Fruit fly (Drosophila melanogaster) whole organism, wandering third instar larva: ENCODE data around the gene CG11327.
A peak's percentile ranks its signal among the peaks of the same experiment; 100 is the strongest.

Experiments used
- Abd-B ChIP-seq: fragments of >200 bp; optimal IDR thresholded peaks from 2 replicates; lab custom pipeline; 2017; ENCODE audit warnings: missing biosample characterization, missing genetic modification characterization
- CG32264 ChIP-seq: fragments of 200-800 bp; sonication (Bioruptor generic); optimal IDR thresholded peaks from 2 replicates; lab custom pipeline; 2016; ENCODE audit warnings: missing biosample characterization, missing genetic modification characterization
- CG9705 ChIP-seq: fragments of 200-800 bp; sonication (Bioruptor generic); optimal IDR thresholded peaks from 2 replicates; lab custom pipeline; 2018; ENCODE audit warnings: missing biosample characterization, mild to moderate bottlenecking, missing genetic modification characterization
- CrebA ChIP-seq: fragments of 200-800 bp; sonication (Bioruptor generic); optimal IDR thresholded peaks from 2 replicates; lab custom pipeline; 2016; ENCODE audit warnings: missing biosample characterization, mild to moderate bottlenecking, missing genetic modification characterization, borderline replicate concordance
- Dfd ChIP-seq: fragments of >200 bp; optimal IDR thresholded peaks from 2 replicates; lab custom pipeline; 2017; ENCODE audit warnings: missing biosample characterization, missing genetic modification characterization
- Dif ChIP-seq: fragments of 200-275, 200-300 bp; sonication (Bioruptor generic); optimal IDR thresholded peaks from 2 replicates; lab custom pipeline; 2018; ENCODE audit warnings: missing biosample characterization, missing genetic modification characterization; ENCODE audit not compliant: partially characterized antibody
- GATAd ChIP-seq: sonication (Bioruptor generic); optimal IDR thresholded peaks from 2 replicates; lab custom pipeline; 2016; ENCODE audit warnings: missing biosample characterization, missing genetic modification characterization
- HLH106 ChIP-seq: fragments of 200-800 bp; optimal IDR thresholded peaks from 3 replicates; lab custom pipeline; 2019; ENCODE audit warnings: missing biosample characterization, mild to moderate bottlenecking, missing genetic modification characterization, moderate library complexity
- Hnf4 ChIP-seq: fragments of 200-800 bp; sonication (Bioruptor generic); optimal IDR thresholded peaks from 2 replicates; lab custom pipeline; 2016; ENCODE audit warnings: missing biosample characterization, mild to moderate bottlenecking, missing genetic modification characterization
- Hr78 ChIP-seq: fragments of >200 bp; optimal IDR thresholded peaks from 2 replicates; lab custom pipeline; 2017; ENCODE audit warnings: missing biosample characterization, missing genetic modification characterization
- Hr83 ChIP-seq: fragments of 200-300 bp; sonication (Bioruptor generic); optimal IDR thresholded peaks from 2 replicates; lab custom pipeline; 2016; ENCODE audit warnings: missing biosample characterization, mild to moderate bottlenecking, missing genetic modification characterization, moderate library complexity; ENCODE audit not compliant: poor library complexity, severe bottlenecking
- Jra ChIP-seq: sonication (Bioruptor generic); optimal IDR thresholded peaks from 2 replicates; lab custom pipeline; 2016; ENCODE audit warnings: missing biosample characterization, missing genetic modification characterization
- Mio ChIP-seq: sonication (Bioruptor generic); optimal IDR thresholded peaks from 2 replicates; lab custom pipeline; 2016; ENCODE audit warnings: missing biosample characterization, missing genetic modification characterization
- Myc ChIP-seq: fragments of >200 bp; optimal IDR thresholded peaks from 2 replicates; lab custom pipeline; 2017
- N ChIP-seq: fragments of >200 bp; optimal IDR thresholded peaks from 2 replicates; lab custom pipeline; 2018; ENCODE audit warnings: missing biosample characterization, missing external identifiers, missing genetic modification characterization
- OdsH ChIP-seq: fragments of 200-800 bp; sonication (Bioruptor generic); optimal IDR thresholded peaks from 2 replicates; lab custom pipeline; 2016; ENCODE audit warnings: missing biosample characterization, mild to moderate bottlenecking, missing genetic modification characterization
- Rel ChIP-seq, 2 experiments: fragments of 200-800 bp; sonication (Bioruptor generic) in 1 of 2; optimal IDR thresholded peaks; 2 replicates in 1 of 2; 3 replicates in 1 of 2; lab custom pipeline; 2016 to 2019; ENCODE audit warnings: mild to moderate bottlenecking in 2 of 2, missing biosample characterization in 2 of 2, missing genetic modification characterization in 2 of 2, moderate library complexity in 1 of 2
- Sp1 ChIP-seq: fragments of 200-800 bp; sonication (Bioruptor generic); optimal IDR thresholded peaks from 3 replicates; lab custom pipeline; 2019; ENCODE audit warnings: missing biosample characterization, mild to moderate bottlenecking, missing genetic modification characterization, moderate library complexity
- Vsx2 ChIP-seq: fragments of 200-300, 225-300 bp; sonication (Bioruptor generic); optimal IDR thresholded peaks from 2 replicates; lab custom pipeline; 2018; ENCODE audit warnings: missing biosample characterization, missing genetic modification characterization; ENCODE audit not compliant: partially characterized antibody
- br ChIP-seq: fragments of 200-800 bp; sonication (Bioruptor generic); optimal IDR thresholded peaks from 2 replicates; lab custom pipeline; 2016; ENCODE audit warnings: missing biosample characterization, missing genetic modification characterization
- brk ChIP-seq: fragments of 200-800 bp; sonication (Bioruptor generic); optimal IDR thresholded peaks from 2 replicates; lab custom pipeline; 2016; ENCODE audit warnings: missing biosample characterization, mild to moderate bottlenecking, missing genetic modification characterization
- dl ChIP-seq, 2 experiments: fragments of 175-275, 200-275 bp in 1 of 2; fragments of 200-275 bp in 1 of 2; sonication (Bioruptor generic); optimal IDR thresholded peaks; lab custom pipeline; 2018; ENCODE audit warnings: mild to moderate bottlenecking in 2 of 2, missing biosample characterization in 2 of 2, missing genetic modification characterization in 2 of 2, moderate library complexity in 2 of 2; ENCODE audit not compliant: partially characterized antibody in 2 of 2, insufficient read depth in 1 of 2
- dmrt93B ChIP-seq: fragments of 200-800 bp; sonication (Bioruptor generic); optimal IDR thresholded peaks from 2 replicates; lab custom pipeline; 2018; ENCODE audit warnings: missing biosample characterization, mild to moderate bottlenecking, missing genetic modification characterization
- dsf ChIP-seq: sonication (Bioruptor generic); optimal IDR thresholded peaks from 2 replicates; lab custom pipeline; 2016; ENCODE audit warnings: missing biosample characterization, missing genetic modification characterization, borderline replicate concordance
- ey ChIP-seq: fragments of 200-800 bp; sonication (Bioruptor generic); optimal IDR thresholded peaks from 2 replicates; lab custom pipeline; 2016; ENCODE audit warnings: missing biosample characterization, missing genetic modification characterization
- foxo ChIP-seq, 2 experiments: fragments of 200-800 bp; sonication (Bioruptor generic); optimal IDR thresholded peaks; 2 replicates in 1 of 2; 3 replicates in 1 of 2; lab custom pipeline; 2016 to 2017; ENCODE audit warnings: missing biosample characterization in 2 of 2, missing genetic modification characterization in 2 of 2
- fru ChIP-seq: fragments of 200-800 bp; sonication (Bioruptor generic); optimal IDR thresholded peaks from 3 replicates; lab custom pipeline; 2016; ENCODE audit warnings: missing biosample characterization, mild to moderate bottlenecking, missing genetic modification characterization
- h ChIP-seq: fragments of 200-800 bp; sonication (Bioruptor generic); optimal IDR thresholded peaks from 3 replicates; lab custom pipeline; 2016; ENCODE audit warnings: missing biosample characterization, mild to moderate bottlenecking, missing genetic modification characterization
- jim ChIP-seq: fragments of 175-275, 200-325 bp; sonication (Bioruptor generic); optimal IDR thresholded peaks from 2 replicates; lab custom pipeline; 2016; ENCODE audit warnings: missing biosample characterization, mild to moderate bottlenecking, missing genetic modification characterization
- lola ChIP-seq: fragments of >200 bp; optimal IDR thresholded peaks from 2 replicates; lab custom pipeline; 2017; ENCODE audit warnings: missing biosample characterization, missing genetic modification characterization
- pan ChIP-seq: fragments of >200 bp; optimal IDR thresholded peaks from 2 replicates; lab custom pipeline; 2017
- psq ChIP-seq: fragments of 200-800 bp; sonication (Bioruptor generic); optimal IDR thresholded peaks from 3 replicates; lab custom pipeline; 2017; ENCODE audit warnings: missing biosample characterization, mild to moderate bottlenecking, missing genetic modification characterization, moderate library complexity
- rgr ChIP-seq: fragments of 200-800 bp; sonication (Bioruptor generic); optimal IDR thresholded peaks from 3 replicates; lab custom pipeline; 2016; ENCODE audit warnings: missing biosample characterization, mild to moderate bottlenecking, missing genetic modification characterization
- sage ChIP-seq: fragments of 200-800 bp; sonication (Bioruptor generic); optimal IDR thresholded peaks from 2 replicates; lab custom pipeline; 2016; ENCODE audit warnings: missing biosample characterization, mild to moderate bottlenecking, missing genetic modification characterization
- sv ChIP-seq: fragments of 200-800 bp; sonication (Bioruptor generic); optimal IDR thresholded peaks from 3 replicates; lab custom pipeline; 2016; ENCODE audit warnings: missing biosample characterization, missing genetic modification characterization
- tai ChIP-seq: sonication (Bioruptor generic); optimal IDR thresholded peaks from 2 replicates; lab custom pipeline; 2016; ENCODE audit warnings: missing biosample characterization, missing genetic modification characterization
- usp ChIP-seq: fragments of >200 bp; optimal IDR thresholded peaks from 2 replicates; lab custom pipeline; 2017; ENCODE audit warnings: missing biosample characterization, missing genetic modification characterization
- woc ChIP-seq: sonication (Bioruptor generic); optimal IDR thresholded peaks from 2 replicates; lab custom pipeline; 2016; ENCODE audit warnings: missing biosample characterization, mild to moderate bottlenecking, missing genetic modification characterization

The CG11327 gene

DNA sequence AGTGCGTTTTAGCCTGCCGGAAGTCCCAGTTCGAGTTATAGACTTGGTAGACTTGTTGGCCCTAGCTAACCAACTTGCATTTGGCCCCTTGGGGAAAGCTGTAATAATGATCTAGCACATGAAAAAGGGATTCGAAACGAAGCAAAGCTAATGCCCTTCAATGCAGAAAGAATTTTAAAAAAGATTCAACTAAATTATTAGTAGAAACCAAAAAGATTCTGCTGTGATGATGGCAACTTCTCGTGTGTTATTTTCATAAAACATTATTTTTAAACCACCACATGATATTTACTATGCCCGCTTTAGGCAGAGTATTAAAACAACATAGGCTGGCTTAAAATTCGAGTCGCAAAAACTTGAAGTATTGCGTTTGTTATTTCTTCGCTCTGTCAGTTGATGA lies 5.5 kb upstream of the CG11327 start:
- peak; percentile 2 for TF ChIP-seq h (GFP tag; lab: Kevin White, UChicago)
- no peak for TF ChIP-seq usp

DNA sequence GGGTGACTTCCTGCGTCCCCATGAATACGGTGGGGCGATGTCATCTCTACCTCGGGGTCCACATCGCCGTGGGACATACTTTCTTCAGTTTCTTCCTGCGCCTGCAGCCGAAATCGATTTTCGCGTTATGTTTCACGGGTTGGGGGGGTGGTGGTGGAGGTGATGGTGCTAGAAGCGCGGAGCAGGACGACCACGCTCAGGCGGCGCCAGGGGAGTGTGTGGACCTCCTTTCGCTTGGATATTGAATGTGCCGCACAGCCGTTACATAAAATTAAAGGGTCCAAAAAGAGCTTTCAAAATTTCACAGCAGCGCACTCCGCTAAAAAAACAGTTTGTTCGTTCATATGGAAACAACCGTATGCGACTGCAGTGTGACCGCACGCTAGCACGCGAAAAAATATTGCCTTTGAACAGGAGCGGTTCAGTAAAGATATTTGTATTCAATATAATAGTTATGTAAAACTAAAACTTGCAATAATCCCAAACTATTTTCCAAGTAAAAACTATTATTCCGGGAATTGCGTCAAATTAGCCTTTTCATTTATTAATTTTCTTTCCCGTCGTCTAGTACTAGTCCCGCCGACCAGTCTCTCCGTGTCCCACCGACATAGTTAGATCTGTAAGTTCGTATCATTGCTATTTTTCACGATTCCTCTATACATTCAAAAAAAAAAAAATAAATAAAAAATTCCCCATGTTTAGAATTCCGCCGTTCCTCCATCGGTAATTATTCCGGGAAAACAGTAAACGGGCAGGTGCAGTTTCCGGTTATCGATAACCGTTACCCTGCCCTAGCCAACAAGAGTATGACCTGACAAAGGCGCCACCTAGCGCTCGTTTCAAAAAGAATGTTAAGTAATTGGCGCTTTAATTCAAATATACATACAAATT lies 2.3 kb downstream of the CG11327 start, which contains the start of gene Nhe3:
Nhe3 (minus strand) TSS at position 373 of the 891 bp plus-strand sequence.
- TF ChIP-seq Hnf4 (GFP tag; lab: Kevin White, UChicago) (peak; percentile 75), CrebA (GFP tag; lab: Kevin White, UChicago) (no peak), dmrt93B (GFP tag; lab: Kevin White, UChicago) (peak; percentile 2), psq (GFP tag; lab: Kevin White, UChicago) (peak; percentile 63), Dif (GFP tag; lab: Kevin White, UChicago) (no peak), Hr83 (GFP tag; lab: Kevin White, UChicago) (peak; percentile 44), Jra (GFP tag; lab: Kevin White, UChicago) (peak; percentile 68), tai (no peak), lola (no peak), Mio (GFP tag; lab: Kevin White, UChicago) (no peak), Rel (GFP tag; optimal IDR thresholded peaks at IDR 0.05; lab: Kevin White, UChicago) (no peak), Rel (tag; optimal IDR thresholded peaks at IDR 0.05; lab: Kevin White, UChicago) (peak; percentile 46), ey (GFP tag; lab: Kevin White, UChicago) (peak; percentile 82), fru (GFP tag; lab: Kevin White, UChicago) (peak; percentile 42), dsf (GFP tag; lab: Kevin White, UChicago) (peak; percentile 37), OdsH (GFP tag; lab: Kevin White, UChicago) (peak; percentile 82), rgr (GFP tag; lab: Kevin White, UChicago) (peak; percentile 78), foxo (GFP tag; optimal IDR thresholded peaks at IDR 0.05; lab: Kevin White, UChicago) (peak in 1 of 2 experiments; percentile 84), Vsx2 (GFP tag; lab: Kevin White, UChicago) (peak; percentile 32), sage (GFP tag; lab: Kevin White, UChicago) (peak; percentile 24), h (GFP tag; lab: Kevin White, UChicago) (peak; percentile 85), jim (GFP tag; lab: Kevin White, UChicago) (peak; percentile 61), sv (peak; percentile 86), woc (peak; percentile 76), Sp1 (GFP tag; lab: Kevin White, UChicago) (peak; percentile 72), HLH106 (peak; percentile 77), N (GFP tag; lab: Kevin White, UChicago) (no peak), CG9705 (GFP tag; lab: Kevin White, UChicago) (peak; percentile 53), GATAd (no peak), CG32264 (GFP tag; lab: Kevin White, UChicago) (no peak), dl (GFP tag; optimal IDR thresholded peaks at IDR 0.05; lab: Kevin White, UChicago; ENCODE audit: insufficient read depth in 1 of 2, partially characterized antibody in 2 of 2) (no peak), Abd-B (GFP tag; lab: Kevin White, UChicago) (no peak), Hr78 (GFP tag; lab: Kevin White, UChicago) (no peak), br (GFP tag; lab: Kevin White, UChicago) (peak; percentile 80), usp (no peak), brk (GFP tag; lab: Kevin White, UChicago) (no peak), pan (no peak), Myc (lab: Kevin White, UChicago) (no peak), Dfd (GFP tag; lab: Kevin White, UChicago) (no peak)
